Fruit fly (Drosophila melanogaster): Measurements from ENCODE around the gene CecA2.
A peak's percentile ranks its signal among the peaks of the same experiment; 100 is the strongest.

Gene CecA2

dm6 chr3R:30261838-30262237, 49.9 kb downstream of the CecA2 start (continued):
- TF ChIP-seq Drgx (GFP tag; IDR thresholded peaks at IDR 0.05): peak; percentile 80
- no peak for TF ChIP-seq CG42726 (GFP tag; IDR thresholded peaks at IDR 0.05; ENCODE audit: partially characterized antibody)
- peak; percentile 19 for TF ChIP-seq CG12391 (tag; optimal IDR thresholded peaks at IDR 0.05)
- TF ChIP-seq esg (GFP tag; conservative IDR thresholded peaks at IDR 0.05): 0 out of 2 replicates have a peak, but pooled peaks have one; percentile 9
- TF ChIP-seq croc (GFP tag; conservative IDR thresholded peaks at IDR 0.05): no peak
- TF ChIP-seq toy (GFP tag; IDR thresholded peaks at IDR 0.05): no peak
- TF ChIP-seq bsh (GFP tag; optimal IDR thresholded peaks at IDR 0.05): peak; percentile 34 to 97
- TF ChIP-seq CG7963 (GFP tag; IDR thresholded peaks at IDR 0.05; ENCODE audit: partially characterized antibody): no peak
- TF ChIP-seq corto (GFP tag; optimal IDR thresholded peaks at IDR 0.05): peak; percentile 86
- TF ChIP-seq CG8765 (GFP tag; IDR thresholded peaks at IDR 0.05): no peak; the same call in 1 of the 2 replicates
- TF ChIP-seq CG7271 (tag; optimal IDR thresholded peaks at IDR 0.05): no peak
- no peak for TF ChIP-seq CG4360 (GFP tag; IDR thresholded peaks at IDR 0.05)
- no peak for TF ChIP-seq pzg (GFP tag; optimal IDR thresholded peaks at IDR 0.05)
- TF ChIP-seq nom (GFP tag; optimal IDR thresholded peaks at IDR 0.05): peak; percentile 97
- no peak for TF ChIP-seq Ets97D (GFP tag; optimal IDR thresholded peaks at IDR 0.05)
- no peak for TF ChIP-seq CG31224 (GFP tag; IDR thresholded peaks at IDR 0.05)
- TF ChIP-seq Med (GFP tag): peak; percentile 34
- peak; percentile 88 for TF ChIP-seq lbe (GFP tag; optimal IDR thresholded peaks at IDR 0.05)
- no peak for TF ChIP-seq fu2 (GFP tag; optimal IDR thresholded peaks at IDR 0.05)
- no peak for TF ChIP-seq CG10267 (tag; optimal IDR thresholded peaks at IDR 0.05)
- TF ChIP-seq stc (GFP tag; IDR thresholded peaks at IDR 0.05): 0 out of 2 replicates have a peak, but pooled peaks have one; percentile 9
- TF ChIP-seq prd (optimal IDR thresholded peaks at IDR 0.05): no peak
- TF ChIP-seq prd (GFP tag; IDR thresholded peaks at IDR 0.05): 0 out of 3 replicates have a peak, but pooled peaks have one; percentile 45
- TF ChIP-seq nmo (GFP tag; optimal IDR thresholded peaks at IDR 0.05): no peak

Data from whole organism, embryonic.